Worm (Caenorhabditis elegans) whole organism, early embryonic: ENCODE data around the gene F23H11.5.

ENCODE experiments used
- ama-1 ChIP-seq: fragments of 150-350 bp; optimal IDR thresholded peaks from 2 replicates; lab custom pipeline; 2014
- tra-4 ChIP-seq: sonication (generic microtip); optimal IDR thresholded peaks from 2 replicates; lab custom pipeline; 2017; ENCODE audit warnings: missing genetic modification characterization, missing compliant biosample characterization

- TF ChIP-seq tra-4 (tag; lab: Kevin White, UChicago) (no peak), ama-1 (lab: Kevin White, UChicago) (no peak)
Measured at ce11 chrIII:900134-900533, 10.3 kb downstream of the F23H11.5 start.
